Worm (Caenorhabditis elegans) whole organism, late embryonic: Measurements from ENCODE around the gene cogc-8.

Experiments used
- ceh-2 ChIP-seq: sonication (generic microtip); optimal IDR thresholded peaks from 2 replicates; lab custom pipeline; 2016; ENCODE audit warnings: missing genotype, missing genetic modification characterization, missing compliant biosample characterization

The cogc-8 gene

ce11 chrIV:293163-293755, 53.0 kb downstream of the cogc-8 start:
- TF ChIP-seq ceh-2 (tag; lab: Kevin White, UChicago), result no peak
